Worm (Caenorhabditis elegans): Measurements from ENCODE around the gene clec-75.
"Not testable (repeated sequence)": the region's sequence is repeated elsewhere in the genome, so short reads cannot be mapped to it uniquely, and the experiment has no call there.

clec-75 gene

ce11 chrIV:3960396-3960795, at the start of gene clec-75:
Gene clec-75, plus strand, starts transcription at chrIV:3960734.
- TF ChIP-seq W03F9.2 (tag; optimal IDR thresholded peaks at IDR 0.05) (no peak), him-1 (tag; optimal IDR thresholded peaks at IDR 0.05) (no peak), dao-5 (tag; optimal IDR thresholded peaks at IDR 0.05) (no peak)

- TF ChIP-seq dao-5, him-1, W03F9.2 (tag; optimal IDR thresholded peaks at IDR 0.05): not testable (repeated sequence)
Observed at ce11 chrIV:3911848-3912247, 48.7 kb upstream of the clec-75 start, which contains the start of gene F56D6.18. Gene F56D6.18, minus strand, starts transcription at chrIV:3911948.

ce11 chrIV:3912598-3912997, 47.9 kb upstream of the clec-75 start, which contains the start of gene F56D6.20:
Gene F56D6.20, plus strand, starts transcription at chrIV:3912898.
- TF ChIP-seq dao-5 (tag; optimal IDR thresholded peaks at IDR 0.05): no peak
- TF ChIP-seq him-1 (tag; optimal IDR thresholded peaks at IDR 0.05): no peak
- no peak for TF ChIP-seq W03F9.2 (tag; optimal IDR thresholded peaks at IDR 0.05)

- TF ChIP-seq dao-5 (tag; optimal IDR thresholded peaks at IDR 0.05) (no peak), W03F9.2 (tag; optimal IDR thresholded peaks at IDR 0.05) (no peak), him-1 (tag; optimal IDR thresholded peaks at IDR 0.05) (no peak)
Observed at ce11 chrIV:3914462-3914861, 46.1 kb upstream of the clec-75 start, which contains the start of gene F56D6.19. Gene F56D6.19, plus strand, starts transcription at chrIV:3914762.

ce11 chrIV:3915296-3915695, 45.2 kb upstream of the clec-75 start, which contains the start of gene srz-20:
Gene srz-20, plus strand, starts transcription at chrIV:3915596.
- TF ChIP-seq dao-5 (tag; optimal IDR thresholded peaks at IDR 0.05) (no peak), him-1 (tag; optimal IDR thresholded peaks at IDR 0.05) (no peak), W03F9.2 (tag; optimal IDR thresholded peaks at IDR 0.05) (no peak)

- no peak for TF ChIP-seq dao-5 (tag; optimal IDR thresholded peaks at IDR 0.05)
- no peak for TF ChIP-seq W03F9.2 (tag; optimal IDR thresholded peaks at IDR 0.05)
Observed at ce11 chrIV:3917405-3917804, 43.1 kb upstream of the clec-75 start, which contains the start of gene F56D6.14. Gene F56D6.14, plus strand, starts transcription at chrIV:3917705.

ce11 chrIV:3918160-3918559, 42.4 kb upstream of the clec-75 start, which contains the start of gene F56D6.23:
Gene F56D6.23, plus strand, starts transcription at chrIV:3918460.
- TF ChIP-seq him-1 (tag; optimal IDR thresholded peaks at IDR 0.05): no peak
- TF ChIP-seq W03F9.2 (tag; optimal IDR thresholded peaks at IDR 0.05): no peak
- no peak for TF ChIP-seq dao-5 (tag; optimal IDR thresholded peaks at IDR 0.05)

- TF ChIP-seq W03F9.2 (tag; optimal IDR thresholded peaks at IDR 0.05): no peak
Observed at ce11 chrIV:3919506-3919905, 41.0 kb upstream of the clec-75 start, which contains the start of gene srz-19. Gene srz-19, plus strand, starts transcription at chrIV:3919806.

ce11 chrIV:3921898-3922297, 38.6 kb upstream of the clec-75 start, which contains the start of gene clec-67:
Gene clec-67, plus strand, starts transcription at chrIV:3922165.
- no peak for TF ChIP-seq him-1 (tag; optimal IDR thresholded peaks at IDR 0.05)
- TF ChIP-seq W03F9.2 (tag; optimal IDR thresholded peaks at IDR 0.05): no peak
- TF ChIP-seq dao-5 (tag; optimal IDR thresholded peaks at IDR 0.05): no peak

ce11 chrIV:3926117-3926516, 34.4 kb upstream of the clec-75 start, which contains the start of gene clec-68:
Gene clec-68, plus strand, starts transcription at chrIV:3926417.
- no peak for TF ChIP-seq W03F9.2 (tag; optimal IDR thresholded peaks at IDR 0.05)
- TF ChIP-seq him-1 (tag; optimal IDR thresholded peaks at IDR 0.05): no peak
- no peak for TF ChIP-seq dao-5 (tag; optimal IDR thresholded peaks at IDR 0.05)

- TF ChIP-seq him-1, dao-5, W03F9.2 (tag; optimal IDR thresholded peaks at IDR 0.05): not testable (repeated sequence)
Observed at ce11 chrIV:3932408-3932807, 28.1 kb upstream of the clec-75 start, which contains the start of gene clec-70. Gene clec-70, plus strand, starts transcription at chrIV:3932708.

ce11 chrIV:3937097-3937496, 23.4 kb upstream of the clec-75 start, which contains the start of gene clec-71:
Gene clec-71, plus strand, starts transcription at chrIV:3937458.
- TF ChIP-seq dao-5 (tag; optimal IDR thresholded peaks at IDR 0.05) (no peak), W03F9.2 (tag; optimal IDR thresholded peaks at IDR 0.05) (no peak)

ce11 chrIV:3941658-3942328, 18.7 kb upstream of the clec-75 start, which contains the start of gene clec-174:
Gene clec-174, minus strand, starts transcription at chrIV:3941708.
- TF ChIP-seq him-1 (tag; optimal IDR thresholded peaks at IDR 0.05): no peak
- no peak for TF ChIP-seq dao-5 (tag; optimal IDR thresholded peaks at IDR 0.05)
- TF ChIP-seq W03F9.2 (tag; optimal IDR thresholded peaks at IDR 0.05): no peak

ce11 chrIV:3943003-3943402, 17.5 kb upstream of the clec-75 start, which contains the start of gene Y46C8AL.11:
Gene Y46C8AL.11, plus strand, starts transcription at chrIV:3943303.
- TF ChIP-seq him-1 (tag; optimal IDR thresholded peaks at IDR 0.05) (no peak), dao-5 (tag; optimal IDR thresholded peaks at IDR 0.05) (no peak), W03F9.2 (tag; optimal IDR thresholded peaks at IDR 0.05) (no peak)
